Worm (Caenorhabditis elegans): ENCODE results near the gene clk-1.

Gene clk-1

ce11 chrIII:5326323-5326722 is 48.6 kb downstream of the clk-1 start, which contains the start of gene sorf-2:
Gene sorf-2 (plus strand): TSS chrIII:5326623.
- TF ChIP-seq F49E8.2 (tag; optimal IDR thresholded peaks at IDR 0.05; ENCODE audit: insufficient read depth) (no peak), gei-17 (GFP tag; optimal IDR thresholded peaks at IDR 0.05) (no peak), rpc-1 (optimal IDR thresholded peaks at IDR 0.05) (no peak), rpc-1 (tag; optimal IDR thresholded peaks at IDR 0.05) (no peak), hmg-20 (GFP tag; IDR thresholded peaks at IDR 0.05) (no peak), pha-4 (tag; optimal IDR thresholded peaks at IDR 0.05) (no peak), lir-1 (GFP tag; conservative IDR thresholded peaks at IDR 0.05) (no peak), ceh-100 (GFP tag; IDR thresholded peaks at IDR 0.05) (no peak), nfyb-1 (GFP tag; IDR thresholded peaks at IDR 0.05) (no peak), Y56A3A.18 (GFP tag; IDR thresholded peaks at IDR 0.05) (no peak), let-607 (tag; optimal IDR thresholded peaks at IDR 0.05) (no peak)

Data from whole organism, young adult.